Fruit fly (Drosophila melanogaster): ENCODE measurements around the gene CG18301.

CG18301 gene

dm6 chr2L:10543992-10544391 is 12.4 kb downstream of the CG18301 start:
- TF ChIP-seq CG16779 (tag; optimal IDR thresholded peaks at IDR 0.05) = no peak
- TF ChIP-seq Ets96B (tag; optimal IDR thresholded peaks at IDR 0.05) = no peak
- TF ChIP-seq dac (GFP tag; optimal IDR thresholded peaks at IDR 0.05) = no peak
- no peak for TF ChIP-seq CG6854 (GFP tag; optimal IDR thresholded peaks at IDR 0.05)
- no peak for TF ChIP-seq acj6 (GFP tag; optimal IDR thresholded peaks at IDR 0.05)
- no peak for TF ChIP-seq fd59A (GFP tag; optimal IDR thresholded peaks at IDR 0.05)
- no peak for TF ChIP-seq Sox15 (GFP tag; optimal IDR thresholded peaks at IDR 0.05)
- no peak for TF ChIP-seq CG15336 (GFP tag; IDR thresholded peaks at IDR 0.05)
- TF ChIP-seq svp (GFP tag) = peak; percentile 11
- TF ChIP-seq CG6808 (GFP tag; optimal IDR thresholded peaks at IDR 0.05) = no peak
- TF ChIP-seq Eip78C (GFP tag) = peak; percentile 15
- TF ChIP-seq dsx (GFP tag; optimal IDR thresholded peaks at IDR 0.05; ENCODE audit: poor library complexity, severe bottlenecking) = no peak
- no peak for TF ChIP-seq Gug (GFP tag; IDR thresholded peaks at IDR 0.05)
- TF ChIP-seq CG6163 (GFP tag; IDR thresholded peaks at IDR 0.05) = 0 out of 3 replicates have a peak, but pooled peaks have one; percentile 11
- TF ChIP-seq OdsH (GFP tag; optimal IDR thresholded peaks at IDR 0.05) = no peak
- no peak for TF ChIP-seq CG10631 (GFP tag; optimal IDR thresholded peaks at IDR 0.05)

- TF ChIP-seq CG1621 (tag; optimal IDR thresholded peaks at IDR 0.05) (no peak), CG6163 (GFP tag; IDR thresholded peaks at IDR 0.05) (peak; percentile 32; the same call in 1 of the 3 replicates), CG11902 (GFP tag; optimal IDR thresholded peaks at IDR 0.05) (no peak), CG10631 (GFP tag; optimal IDR thresholded peaks at IDR 0.05) (no peak), dsx (GFP tag; optimal IDR thresholded peaks at IDR 0.05; ENCODE audit: poor library complexity, severe bottlenecking) (no peak), eg (GFP tag; IDR thresholded peaks at IDR 0.05) (0 out of 3 replicates have a peak, but pooled peaks have one; percentile 6), CG31627 (GFP tag; optimal IDR thresholded peaks at IDR 0.05) (no peak), salr (GFP tag; optimal IDR thresholded peaks at IDR 0.05) (no peak), CG6854 (GFP tag; optimal IDR thresholded peaks at IDR 0.05) (no peak)
These were observed 12.9 kb downstream of the CG18301 start, which contains the start of gene Trim9 for dm6 chr2L:10544421-10545120. TSS of gene Trim9 (plus strand) at chr2L:10544883.

dm6 chr2L:10548814-10549423 is 17.3 kb downstream of the CG18301 start:
- TF ChIP-seq Sox14 (GFP tag; optimal IDR thresholded peaks at IDR 0.05) (no peak), esn (GFP tag; optimal IDR thresholded peaks at IDR 0.05) (no peak), fd85E (GFP tag; optimal IDR thresholded peaks at IDR 0.05) (no peak)

- peak; percentile 24 for TF ChIP-seq vri (GFP tag; optimal IDR thresholded peaks at IDR 0.05)
- no peak for TF ChIP-seq Lpt (GFP tag; optimal IDR thresholded peaks at IDR 0.05)
- no peak for TF ChIP-seq salr (GFP tag; optimal IDR thresholded peaks at IDR 0.05)
- TF ChIP-seq CG10631 (GFP tag; optimal IDR thresholded peaks at IDR 0.05) = peak; percentile 22
- no peak for TF ChIP-seq Eip93F (GFP tag; optimal IDR thresholded peaks at IDR 0.05)
- no peak for TF ChIP-seq Sox15 (GFP tag; optimal IDR thresholded peaks at IDR 0.05)
- TF ChIP-seq fkh (GFP tag; optimal IDR thresholded peaks at IDR 0.05) = peak; percentile 90
- TF ChIP-seq eg (GFP tag; IDR thresholded peaks at IDR 0.05) = 0 out of 3 replicates have a peak, but pooled peaks have one; percentile 27
- TF ChIP-seq esn (GFP tag; optimal IDR thresholded peaks at IDR 0.05) = peak; percentile 3
- peak; percentile 24 for TF ChIP-seq Eip78C (GFP tag)
These were observed 21.2 kb downstream of the CG18301 start for dm6 chr2L:10552807-10553206.

DNA sequence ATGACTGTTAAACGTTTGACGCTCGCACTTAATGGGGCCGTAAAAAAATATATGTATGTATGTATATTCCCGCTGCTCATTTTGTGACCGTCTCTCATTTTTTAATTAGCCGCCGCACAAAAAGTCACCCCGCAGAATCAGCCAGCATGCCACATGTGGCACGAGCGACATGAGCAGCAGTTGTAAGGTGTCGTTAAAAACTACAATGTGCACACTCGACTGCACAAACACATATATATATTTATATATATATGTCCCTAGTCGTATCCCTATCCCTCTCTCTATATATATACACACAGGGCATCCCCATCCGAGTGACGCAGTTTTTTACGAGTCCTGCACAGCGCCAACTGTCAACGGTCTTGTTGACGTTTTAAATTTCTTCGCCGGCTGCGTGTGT is 22.1 kb downstream of the CG18301 start:
- TF ChIP-seq CG6808 (GFP tag; optimal IDR thresholded peaks at IDR 0.05) = no peak
- TF ChIP-seq CG6854 (GFP tag; optimal IDR thresholded peaks at IDR 0.05) = no peak
- TF ChIP-seq CG1621 (tag; optimal IDR thresholded peaks at IDR 0.05) = no peak
- peak; percentile 41 for TF ChIP-seq Eip78C (GFP tag)
- peak; percentile 63 for TF ChIP-seq dsx (GFP tag; optimal IDR thresholded peaks at IDR 0.05; ENCODE audit: poor library complexity, severe bottlenecking)
- no peak for TF ChIP-seq vri (GFP tag; optimal IDR thresholded peaks at IDR 0.05)
- TF ChIP-seq Gug (GFP tag; IDR thresholded peaks at IDR 0.05) = no peak
